Worm (Caenorhabditis elegans): ENCODE measurements around the gene C04E6.7.

DNA sequence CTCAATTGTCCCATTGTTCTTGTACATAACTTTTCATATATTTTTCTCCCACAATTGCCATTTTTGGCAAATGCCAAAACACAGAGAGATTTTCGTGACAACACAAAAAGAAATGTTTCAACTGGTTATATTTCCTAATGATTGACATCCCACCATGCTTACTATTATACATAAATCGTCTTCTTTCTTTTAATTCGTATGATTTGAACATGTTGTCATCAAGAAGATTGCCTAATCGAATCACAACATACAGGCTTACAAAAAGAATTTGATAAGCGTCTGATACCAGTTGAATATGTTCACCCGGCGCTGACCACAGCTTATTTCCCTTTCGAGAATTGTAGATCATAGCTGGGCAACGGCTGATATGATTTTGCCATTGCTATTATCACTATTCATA is 1.9 kb downstream of the C04E6.7 start, which contains the start of gene grd-9:
- TF ChIP-seq him-1 (tag; optimal IDR thresholded peaks at IDR 0.05) (no peak), W03F9.2 (tag; optimal IDR thresholded peaks at IDR 0.05) (no peak), dao-5 (tag; optimal IDR thresholded peaks at IDR 0.05) (no peak)

All from whole organism, L4/young adult.